Fruit fly (Drosophila melanogaster): ENCODE results near the gene CG42819.

dm6 chr2L:8385849-8386248 is 3.3 kb downstream of the CG42819 start:
- no peak for TF ChIP-seq CTCF (optimal IDR thresholded peaks at IDR 0.05)
- no peak for TF ChIP-seq CG8478 (optimal IDR thresholded peaks at IDR 0.05)

Data from S2 (cell line).